Fruit fly (Drosophila melanogaster) whole organism, prepupa: ENCODE results near the gene fend.

Experiments used
- Blimp-1 ChIP-seq: fragments of 200-800 bp; sonication (Bioruptor generic); optimal IDR thresholded peaks from 3 replicates; lab custom pipeline; 2017; ENCODE audit warnings: missing biosample characterization, missing genetic modification characterization, mild to moderate bottlenecking, moderate library complexity, missing genetic modification reagents
- CG10631 ChIP-seq: fragments of 200-800 bp; sonication (Bioruptor generic); optimal IDR thresholded peaks from 2 replicates; lab custom pipeline; 2016; ENCODE audit warnings: missing biosample characterization, missing genetic modification characterization
- CG10669 ChIP-seq: fragments of 200-800 bp; sonication (Bioruptor generic); optimal IDR thresholded peaks from 3 replicates; lab custom pipeline; 2018; ENCODE audit warnings: missing biosample characterization, mild to moderate bottlenecking, missing genetic modification characterization, moderate library complexity
- CG11294 ChIP-seq: fragments of 200-800 bp; sonication (Bioruptor generic); IDR thresholded peaks from 2 replicates; pipeline ENCODE4 v1.3.6; 2022; ENCODE audit warnings: missing biosample characterization, missing genetic modification characterization
- CG11762 ChIP-seq: fragments of 200-800 bp; sonication (Bioruptor generic); optimal IDR thresholded peaks from 3 replicates; lab custom pipeline; 2016; ENCODE audit warnings: missing biosample characterization, missing genetic modification characterization; ENCODE audit not compliant: insufficient read depth
- CG11902 ChIP-seq: fragments of 200-800 bp; sonication (Bioruptor generic); optimal IDR thresholded peaks from 3 replicates; lab custom pipeline; 2016; ENCODE audit warnings: missing biosample characterization, missing genetic modification characterization
- CG15336 ChIP-seq: fragments of 200-800 bp; sonication (Bioruptor generic); IDR thresholded peaks from 2 replicates; pipeline ENCODE4 v1.3.6; 2022; ENCODE audit warnings: missing biosample characterization, missing genetic modification characterization
- CG1621 ChIP-seq: fragments of 200-800 bp; sonication (Bioruptor generic); optimal IDR thresholded peaks from 3 replicates; lab custom pipeline; 2018; ENCODE audit warnings: missing biosample characterization, mild to moderate bottlenecking, missing genetic modification characterization
- CG3032 ChIP-seq: fragments of 200-800 bp; optimal IDR thresholded peaks from 2 replicates; lab custom pipeline; 2019; ENCODE audit warnings: missing biosample characterization, mild to moderate bottlenecking, missing genetic modification characterization, moderate library complexity
- CG31627 ChIP-seq: fragments of 200-800 bp; sonication (Bioruptor generic); optimal IDR thresholded peaks from 3 replicates; lab custom pipeline; 2016; ENCODE audit warnings: missing biosample characterization, missing genetic modification characterization
- CG32006 ChIP-seq: fragments of 200-800 bp; sonication (Bioruptor generic); optimal IDR thresholded peaks from 3 replicates; lab custom pipeline; 2017; ENCODE audit warnings: missing biosample characterization, mild to moderate bottlenecking, missing genetic modification characterization
- CG34406 ChIP-seq: fragments of 200-800 bp; sonication (Bioruptor generic); optimal IDR thresholded peaks from 3 replicates; lab custom pipeline; 2016; ENCODE audit warnings: missing biosample characterization, missing genetic modification characterization
- CG3919 ChIP-seq: fragments of 200-800 bp; sonication (Bioruptor generic); optimal IDR thresholded peaks from 3 replicates; lab custom pipeline; 2016; ENCODE audit warnings: missing biosample characterization, missing genetic modification characterization
- CG4318 ChIP-seq: fragments of 200-800 bp; sonication (Bioruptor generic); optimal IDR thresholded peaks from 3 replicates; lab custom pipeline; 2017; ENCODE audit warnings: missing biosample characterization, mild to moderate bottlenecking, missing genetic modification characterization
- CG6163 ChIP-seq: fragments of 200-800 bp; sonication (Bioruptor generic); IDR thresholded peaks from 3 replicates; pipeline ENCODE4 v1.3.6; 2022; ENCODE audit warnings: missing biosample characterization, missing genetic modification characterization
- CG6276 ChIP-seq: fragments of 200-800 bp; sonication (Bioruptor generic); optimal IDR thresholded peaks from 2 replicates; lab custom pipeline; 2017; ENCODE audit warnings: missing biosample characterization, mild to moderate bottlenecking, missing genetic modification characterization
- CG6792 ChIP-seq: fragments of 200-800 bp; sonication (Bioruptor generic); optimal IDR thresholded peaks from 3 replicates; lab custom pipeline; 2016; ENCODE audit warnings: missing biosample characterization, missing genetic modification characterization
- CG7368 ChIP-seq: fragments of 200-800 bp; sonication (Bioruptor generic); optimal IDR thresholded peaks from 3 replicates; lab custom pipeline; 2016; ENCODE audit warnings: missing biosample characterization, missing genetic modification characterization
- CG8119 ChIP-seq: fragments of 200-800 bp; sonication (Bioruptor generic); IDR thresholded peaks from 3 replicates; pipeline ENCODE4 v1.3.6; 2022; ENCODE audit warnings: missing biosample characterization, missing genetic modification characterization
- CG8319 ChIP-seq: fragments of 200-800 bp; sonication (Bioruptor generic); optimal IDR thresholded peaks from 3 replicates; lab custom pipeline; 2016; ENCODE audit warnings: missing biosample characterization, missing genetic modification characterization
- CG8632 ChIP-seq: fragments of 200-800 bp; sonication (Bioruptor generic); optimal IDR thresholded peaks from 3 replicates; lab custom pipeline; 2016; ENCODE audit warnings: missing biosample characterization, missing genetic modification characterization
- CG9139 ChIP-seq: fragments of 200-800 bp; sonication (Bioruptor generic); optimal IDR thresholded peaks from 3 replicates; lab custom pipeline; 2017; ENCODE audit warnings: missing biosample characterization, mild to moderate bottlenecking, missing genetic modification characterization
- Eip78C ChIP-seq: fragments of 200-800 bp; sonication (Bioruptor generic); peaks from one replicate; lab custom pipeline; 2016; ENCODE audit warnings: missing biosample characterization, missing genetic modification characterization
- Eip93F ChIP-seq: fragments of 200-800 bp; sonication (Bioruptor generic); optimal IDR thresholded peaks from 2 replicates; lab custom pipeline; 2016; ENCODE audit warnings: missing biosample characterization, mild to moderate bottlenecking, missing genetic modification characterization
- Ets21C ChIP-seq: fragments of 200-800 bp; sonication (Bioruptor generic); optimal IDR thresholded peaks from 3 replicates; lab custom pipeline; 2016; ENCODE audit warnings: missing biosample characterization, missing genetic modification characterization
- Ets96B ChIP-seq: fragments of 200-800 bp; optimal IDR thresholded peaks from 2 replicates; lab custom pipeline; 2019; ENCODE audit warnings: missing biosample characterization, mild to moderate bottlenecking, missing genetic modification characterization, moderate library complexity
- Hr38 ChIP-seq: sonication (Bioruptor generic); optimal IDR thresholded peaks from 2 replicates; lab custom pipeline; 2016; ENCODE audit warnings: missing biosample characterization, missing genetic modification characterization
- Hr4 ChIP-seq: fragments of 200-800 bp; sonication (Bioruptor generic); optimal IDR thresholded peaks from 3 replicates; lab custom pipeline; 2016; ENCODE audit warnings: missing biosample characterization, missing genetic modification characterization
- Lpt ChIP-seq: fragments of 200-800 bp; sonication (Bioruptor generic); optimal IDR thresholded peaks from 3 replicates; lab custom pipeline; 2016; ENCODE audit warnings: missing biosample characterization, missing genetic modification characterization
- Met ChIP-seq: fragments of 200-800 bp; sonication (Bioruptor generic); optimal IDR thresholded peaks from 3 replicates; lab custom pipeline; 2016; ENCODE audit warnings: missing biosample characterization, missing genetic modification characterization
- Smox ChIP-seq: fragments of 200-800 bp; sonication (Bioruptor generic); optimal IDR thresholded peaks from 3 replicates; lab custom pipeline; 2016; ENCODE audit warnings: missing biosample characterization, missing genetic modification characterization
- Sox102F ChIP-seq: fragments of 200-800 bp; sonication (Bioruptor generic); optimal IDR thresholded peaks from 2 replicates; lab custom pipeline; 2016; ENCODE audit warnings: missing biosample characterization, mild to moderate bottlenecking, missing genetic modification characterization
- Sox14 ChIP-seq: fragments of 200-800 bp; sonication (Bioruptor generic); optimal IDR thresholded peaks from 3 replicates; lab custom pipeline; 2016; ENCODE audit warnings: missing biosample characterization, missing genetic modification characterization
- Sox15 ChIP-seq: fragments of 200-800 bp; sonication (Bioruptor generic); optimal IDR thresholded peaks from 3 replicates; lab custom pipeline; 2016; ENCODE audit warnings: missing biosample characterization, missing genetic modification characterization
- achi ChIP-seq: fragments of 200-800 bp; sonication (Bioruptor generic); optimal IDR thresholded peaks from 3 replicates; lab custom pipeline; 2016; ENCODE audit warnings: missing biosample characterization, missing genetic modification characterization
- acj6 ChIP-seq: fragments of 200-800 bp; sonication (Bioruptor generic); optimal IDR thresholded peaks from 3 replicates; lab custom pipeline; 2016; ENCODE audit warnings: missing biosample characterization, missing genetic modification characterization
- cyc ChIP-seq: fragments of 200-800 bp; sonication (Bioruptor generic); optimal IDR thresholded peaks from 3 replicates; lab custom pipeline; 2016; ENCODE audit warnings: missing biosample characterization, missing genetic modification characterization
- dac ChIP-seq: fragments of 200-800 bp; sonication (Bioruptor generic); optimal IDR thresholded peaks from 2 replicates; lab custom pipeline; 2017; ENCODE audit warnings: missing biosample characterization, mild to moderate bottlenecking, missing genetic modification characterization
- eg ChIP-seq: fragments of 200-800 bp; sonication (Bioruptor generic); IDR thresholded peaks from 3 replicates; pipeline ENCODE4 v1.3.6; 2022; ENCODE audit warnings: missing biosample characterization, missing genetic modification characterization
- esn ChIP-seq: fragments of 200-800 bp; sonication (Bioruptor generic); optimal IDR thresholded peaks from 2 replicates; lab custom pipeline; 2016; ENCODE audit warnings: missing biosample characterization, mild to moderate bottlenecking, missing genetic modification characterization, moderate library complexity
- fd59A ChIP-seq: fragments of 200-800 bp; sonication (Bioruptor generic); optimal IDR thresholded peaks from 2 replicates; lab custom pipeline; 2017; ENCODE audit warnings: missing biosample characterization, mild to moderate bottlenecking, missing genetic modification characterization, missing genetic modification reagents
- fd85E ChIP-seq: fragments of 200-800 bp; sonication (Bioruptor generic); optimal IDR thresholded peaks from 3 replicates; lab custom pipeline; 2016; ENCODE audit warnings: missing biosample characterization, missing genetic modification characterization
- fkh ChIP-seq: fragments of 200-800 bp; sonication (Bioruptor generic); optimal IDR thresholded peaks from 3 replicates; lab custom pipeline; 2017; ENCODE audit warnings: missing biosample characterization, mild to moderate bottlenecking, missing genetic modification characterization, moderate library complexity
- lz ChIP-seq: fragments of 200-800 bp; sonication (Bioruptor generic); optimal IDR thresholded peaks from 3 replicates; lab custom pipeline; 2016; ENCODE audit warnings: missing biosample characterization, missing genetic modification characterization
- pdm3 ChIP-seq: fragments of 200-800 bp; sonication (Bioruptor generic); optimal IDR thresholded peaks from 3 replicates; lab custom pipeline; 2016; ENCODE audit warnings: missing biosample characterization, missing genetic modification characterization
- salr ChIP-seq, 2 experiments: fragments of 200-800 bp; sonication (Bioruptor generic); optimal IDR thresholded peaks; 3 replicates each; lab custom pipeline; 2016 to 2018; ENCODE audit warnings: missing biosample characterization in 2 of 2, missing genetic modification characterization in 2 of 2, mild to moderate bottlenecking in 1 of 2
- spab ChIP-seq: fragments of 200-800 bp; sonication (Bioruptor generic); optimal IDR thresholded peaks from 2 replicates; lab custom pipeline; 2017; ENCODE audit warnings: missing biosample characterization, mild to moderate bottlenecking, missing genetic modification characterization, missing genetic modification reagents
- ss ChIP-seq, 2 experiments: fragments of 200-800 bp; sonication (Bioruptor generic); optimal IDR thresholded peaks; 2 replicates in 1 of 2; 3 replicates in 1 of 2; lab custom pipeline; 2017 to 2018; ENCODE audit warnings: mild to moderate bottlenecking in 2 of 2, missing biosample characterization in 2 of 2, missing genetic modification characterization in 2 of 2, moderate library complexity in 1 of 2
- svp ChIP-seq: fragments of 200-800 bp; sonication (Bioruptor generic); peaks from one replicate; lab custom pipeline; 2016; ENCODE audit warnings: missing biosample characterization, missing genetic modification characterization
- topi ChIP-seq: fragments of 200-800 bp; sonication (Bioruptor generic); optimal IDR thresholded peaks from 3 replicates; lab custom pipeline; 2016; ENCODE audit warnings: missing biosample characterization, missing genetic modification characterization

fend gene

DNA sequence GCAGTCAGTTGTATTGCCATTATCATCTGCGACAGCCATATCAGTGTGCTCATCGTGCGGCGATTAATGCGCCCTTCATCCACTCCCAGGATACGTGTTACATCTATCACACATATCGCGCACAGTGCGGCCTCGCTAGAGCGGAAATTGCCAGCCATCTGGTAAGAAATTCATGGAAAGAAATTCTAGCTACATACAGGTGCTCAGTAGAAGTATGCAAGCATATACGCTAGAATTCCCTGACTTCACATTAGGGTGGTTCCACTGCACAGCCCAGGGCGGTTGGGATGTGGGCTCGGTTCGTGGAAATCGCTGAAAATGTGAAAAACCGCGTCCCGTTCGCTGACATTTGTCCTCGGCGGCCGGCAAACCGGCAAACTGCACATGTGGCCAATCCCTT lies 6.3 kb upstream of the fend start (continued):
- TF ChIP-seq CG32006 (GFP tag; lab: Kevin White, UChicago), result no peak
- peak; percentile 14 for TF ChIP-seq dac
- peak; percentile 38 for TF ChIP-seq Sox15
- TF ChIP-seq Smox (GFP tag; lab: Kevin White, UChicago), result peak; percentile 57
- TF ChIP-seq salr (GFP tag; optimal IDR thresholded peaks at IDR 0.05; lab: Kevin White, UChicago), result peak; percentile 26 to 69
- no peak for TF ChIP-seq fkh (GFP tag; lab: Kevin White, UChicago)
- peak; percentile 90 for TF ChIP-seq CG6163 (GFP tag; lab: Robert Waterston, UW)

DNA sequence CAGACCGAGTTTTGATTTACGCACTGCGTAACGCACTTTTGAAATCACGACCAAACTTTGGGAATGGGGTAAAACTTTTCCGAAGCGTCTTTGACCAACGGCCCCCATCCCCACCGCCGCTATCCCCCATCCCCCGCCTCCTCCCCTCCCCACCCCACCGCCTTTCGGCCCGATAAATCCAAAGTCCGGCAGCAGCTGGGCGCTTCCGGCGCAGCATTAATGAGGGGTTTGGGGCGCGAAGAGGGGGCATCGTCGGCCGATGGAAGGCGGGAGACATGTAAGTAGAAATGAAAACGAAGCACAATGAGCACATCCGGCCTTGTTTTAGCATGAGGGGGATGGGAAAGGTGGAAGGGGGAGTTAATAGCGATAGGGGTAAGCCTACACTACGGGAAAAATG lies 4.2 kb upstream of the fend start:
- no peak for TF ChIP-seq Blimp-1 (GFP tag; lab: Kevin White, UChicago)
- peak; percentile 1 for TF ChIP-seq CG3032 (tag; lab: Kevin White, UChicago)
- no peak for TF ChIP-seq CG4318 (GFP tag; lab: Kevin White, UChicago)
- TF ChIP-seq Hr4 (GFP tag; lab: Kevin White, UChicago), result no peak
- no peak for TF ChIP-seq CG15336 (GFP tag; lab: Robert Waterston, UW)
- TF ChIP-seq CG6276, result peak; percentile 73
- TF ChIP-seq spab (GFP tag; lab: Kevin White, UChicago), result peak; percentile 33
- TF ChIP-seq acj6 (GFP tag; lab: Kevin White, UChicago), result no peak
- no peak for TF ChIP-seq CG3919 (GFP tag; lab: Kevin White, UChicago)
- TF ChIP-seq dac, result no peak
- TF ChIP-seq topi (GFP tag; lab: Kevin White, UChicago), result no peak
- TF ChIP-seq achi (GFP tag; lab: Kevin White, UChicago), result no peak
- TF ChIP-seq ss (GFP tag; optimal IDR thresholded peaks at IDR 0.05; lab: Kevin White, UChicago), result peak; percentile 81 to 85
- TF ChIP-seq Smox (GFP tag; lab: Kevin White, UChicago), result no peak
- peak; percentile 41 for TF ChIP-seq CG10669 (GFP tag; lab: Kevin White, UChicago)
- peak; percentile 33 for TF ChIP-seq CG7368
- 0 out of 3 replicates have a peak, but pooled peaks have one; percentile 17 for TF ChIP-seq CG8119 (GFP tag; lab: Robert Waterston, UW)
- TF ChIP-seq cyc, result no peak
- TF ChIP-seq esn (GFP tag; lab: Kevin White, UChicago), result no peak
- no peak for TF ChIP-seq CG6163 (GFP tag; lab: Robert Waterston, UW)
- TF ChIP-seq CG6792, result no peak
- no peak for TF ChIP-seq pdm3
- no peak for TF ChIP-seq CG31627
- no peak for TF ChIP-seq fd59A
- no peak for TF ChIP-seq Sox102F (GFP tag; lab: Kevin White, UChicago)
- no peak for TF ChIP-seq lz (GFP tag; lab: Kevin White, UChicago)
- no peak for TF ChIP-seq Lpt (GFP tag; lab: Kevin White, UChicago)
- no peak for TF ChIP-seq CG8319 (GFP tag; lab: Kevin White, UChicago)
- no peak for TF ChIP-seq fkh (GFP tag; lab: Kevin White, UChicago)
- no peak for TF ChIP-seq Eip93F (GFP tag; lab: Kevin White, UChicago)
- no peak for TF ChIP-seq fd85E (GFP tag; lab: Kevin White, UChicago)
- no peak for TF ChIP-seq CG11902 (GFP tag; lab: Kevin White, UChicago)
- no peak for TF ChIP-seq Met (GFP tag; lab: Kevin White, UChicago)
- no peak for TF ChIP-seq Sox15
- no peak for TF ChIP-seq Eip78C (GFP tag; lab: Kevin White, UChicago)
- TF ChIP-seq CG9139 (GFP tag; lab: Kevin White, UChicago), result peak; percentile 81
- TF ChIP-seq Sox14 (GFP tag; lab: Kevin White, UChicago), result no peak
- TF ChIP-seq CG34406 (GFP tag; lab: Kevin White, UChicago), result no peak
- no peak for TF ChIP-seq CG11762
- TF ChIP-seq CG1621 (tag; lab: Kevin White, UChicago), result peak; percentile 52
- TF ChIP-seq salr (GFP tag; optimal IDR thresholded peaks at IDR 0.05; lab: Kevin White, UChicago), result peak in 1 of 2 experiments; percentile 30
- peak; percentile 32; the same call in 1 of the 3 replicates for TF ChIP-seq eg (GFP tag; lab: Robert Waterston, UW)
- TF ChIP-seq Ets96B, result no peak
- no peak for TF ChIP-seq CG8632 (GFP tag; lab: Kevin White, UChicago)
- TF ChIP-seq CG11294 (GFP tag; lab: Robert Waterston, UW), result no peak
- no peak for TF ChIP-seq Ets21C (GFP tag; lab: Kevin White, UChicago)
- TF ChIP-seq Hr38, result no peak
- no peak for TF ChIP-seq svp (GFP tag; lab: Kevin White, UChicago)
- no peak for TF ChIP-seq CG10631
